Worm (Caenorhabditis elegans): ENCODE measurements around the gene col-13.

Gene col-13

ce11 chrV:10406313-10406712 lies 15.4 kb downstream of the col-13 start, which contains the start of gene F15H10.7:
TSS of gene F15H10.7 (minus strand) at chrV:10406413.
- TF ChIP-seq ceh-16 (tag; optimal IDR thresholded peaks at IDR 0.05): no peak
- TF ChIP-seq ceh-82 (tag; optimal IDR thresholded peaks at IDR 0.05): no peak
- TF ChIP-seq ztf-4 (tag; optimal IDR thresholded peaks at IDR 0.05): no peak
- no peak for TF ChIP-seq skn-1 (tag; optimal IDR thresholded peaks at IDR 0.05)
- no peak for TF ChIP-seq mbf-1 (tag; optimal IDR thresholded peaks at IDR 0.05)
- no peak for TF ChIP-seq mab-5 (tag; optimal IDR thresholded peaks at IDR 0.05)
- no peak for TF ChIP-seq snpc-4 (tag; optimal IDR thresholded peaks at IDR 0.05)
- no peak for TF ChIP-seq nhr-10 (tag; optimal IDR thresholded peaks at IDR 0.05)
- no peak for TF ChIP-seq alr-1 (tag; optimal IDR thresholded peaks at IDR 0.05)
- no peak for TF ChIP-seq ztf-1 (GFP tag; conservative IDR thresholded peaks at IDR 0.05)
- TF ChIP-seq nhr-21 (tag; optimal IDR thresholded peaks at IDR 0.05): no peak
- no peak for TF ChIP-seq Y55F3AM.14 (GFP tag; optimal IDR thresholded peaks at IDR 0.05)
- no peak for TF ChIP-seq crh-2 (tag; optimal IDR thresholded peaks at IDR 0.05)
- TF ChIP-seq lsy-2 (tag; optimal IDR thresholded peaks at IDR 0.05): no peak
- no peak for TF ChIP-seq nhr-23 (tag; optimal IDR thresholded peaks at IDR 0.05)
- no peak for TF ChIP-seq egl-27 (tag; optimal IDR thresholded peaks at IDR 0.05)
- TF ChIP-seq lin-11 (tag; optimal IDR thresholded peaks at IDR 0.05): no peak
- no peak for TF ChIP-seq ama-1 (optimal IDR thresholded peaks at IDR 0.05)
- TF ChIP-seq zag-1 (tag; optimal IDR thresholded peaks at IDR 0.05): no peak

DNA sequence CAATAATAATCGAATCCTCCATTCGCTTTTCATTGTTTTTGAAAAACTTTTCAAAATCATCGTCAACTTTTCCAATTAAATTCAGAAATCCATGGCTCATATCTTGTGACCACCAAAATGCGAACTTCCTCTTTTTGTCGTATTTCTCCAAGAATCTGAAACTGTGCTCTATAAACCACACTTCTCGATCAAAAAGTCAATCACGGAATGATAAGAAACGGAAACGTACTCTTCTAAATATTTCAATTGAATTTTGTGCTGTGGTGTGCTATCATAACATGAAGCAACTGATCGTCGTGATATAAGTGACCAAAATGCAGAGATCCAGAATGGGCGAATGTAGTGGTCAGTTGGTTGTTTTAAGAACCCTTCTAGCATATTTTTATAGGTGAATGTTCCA lies 17.0 kb downstream of the col-13 start:
- TF ChIP-seq fos-1 (tag; optimal IDR thresholded peaks at IDR 0.05) (peak; percentile 29), alr-1 (tag; optimal IDR thresholded peaks at IDR 0.05) (no peak)

DNA sequence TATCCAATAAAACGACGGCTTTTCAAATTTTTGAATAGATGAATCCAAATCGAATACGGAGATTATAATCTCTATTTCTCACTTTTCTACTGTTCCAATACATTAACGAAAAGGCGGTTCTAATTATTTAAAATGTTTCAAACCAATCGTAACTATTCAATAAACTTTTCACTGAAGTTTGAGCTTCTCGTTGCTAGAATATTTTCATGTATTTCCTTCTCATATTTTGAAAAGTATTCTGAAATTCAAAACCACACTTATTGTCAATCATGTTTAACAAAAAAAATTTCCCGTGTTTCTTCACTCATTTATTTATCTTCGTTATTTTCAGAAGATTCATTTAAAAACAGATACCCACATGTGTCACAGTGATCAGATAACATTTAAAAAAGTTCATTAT lies 18.9 kb downstream of the col-13 start, which contains the start of gene F15H10.8:
TSS of gene F15H10.8 (minus strand) at position 101 of the 400 bp plus-strand sequence.
- TF ChIP-seq sem-4 (tag; optimal IDR thresholded peaks at IDR 0.05) (no peak), F13H6.1 (tag; optimal IDR thresholded peaks at IDR 0.05) (no peak), mab-5 (tag; optimal IDR thresholded peaks at IDR 0.05) (no peak), sma-9 (GFP tag; optimal IDR thresholded peaks at IDR 0.05) (no peak), sma-9 (tag; optimal IDR thresholded peaks at IDR 0.05) (no peak), aly-2 (tag; optimal IDR thresholded peaks at IDR 0.05) (no peak), alr-1 (tag; optimal IDR thresholded peaks at IDR 0.05) (no peak), elt-1 (tag; optimal IDR thresholded peaks at IDR 0.05) (no peak), fos-1 (tag; optimal IDR thresholded peaks at IDR 0.05) (no peak), ztf-4 (tag; optimal IDR thresholded peaks at IDR 0.05) (no peak), R02D3.7 (tag; optimal IDR thresholded peaks at IDR 0.05) (no peak)

DNA sequence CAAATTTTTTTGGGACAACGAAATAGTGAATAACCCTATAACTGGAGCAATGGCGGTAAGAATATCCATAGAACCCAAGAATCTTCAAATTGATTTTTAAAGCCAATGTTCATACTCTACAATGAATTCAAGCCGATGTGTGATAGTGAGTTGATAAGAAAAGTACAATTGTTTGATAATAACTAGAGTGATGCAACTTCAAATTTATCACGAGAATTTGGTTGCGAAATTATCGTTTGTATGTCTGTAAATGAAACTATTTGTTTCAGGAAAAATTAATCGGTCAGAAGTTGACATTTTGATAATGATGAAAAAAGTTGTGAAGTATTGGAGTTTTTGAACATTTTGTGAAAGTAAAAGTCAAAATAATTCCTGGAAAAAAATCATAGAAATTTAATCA lies 22.4 kb downstream of the col-13 start:
- TF ChIP-seq nhr-129 (tag; optimal IDR thresholded peaks at IDR 0.05) (peak; percentile 80), peb-1 (tag; optimal IDR thresholded peaks at IDR 0.05) (no peak), fos-1 (tag; optimal IDR thresholded peaks at IDR 0.05) (peak; percentile 93), mdl-1 (tag; optimal IDR thresholded peaks at IDR 0.05) (no peak), lsy-2 (tag; optimal IDR thresholded peaks at IDR 0.05) (no peak), gmeb-1 (tag; optimal IDR thresholded peaks at IDR 0.05) (peak; percentile 24), sma-9 (GFP tag; optimal IDR thresholded peaks at IDR 0.05) (peak; percentile 76), sma-9 (tag; optimal IDR thresholded peaks at IDR 0.05) (no peak), crh-2 (tag; optimal IDR thresholded peaks at IDR 0.05) (peak; percentile 37), lin-39 (tag; optimal IDR thresholded peaks at IDR 0.05) (no peak), skn-1 (tag; optimal IDR thresholded peaks at IDR 0.05) (no peak)

- TF ChIP-seq nhr-77 (tag; optimal IDR thresholded peaks at IDR 0.05) (no peak), lsy-2 (tag; optimal IDR thresholded peaks at IDR 0.05) (no peak), lin-39 (tag; optimal IDR thresholded peaks at IDR 0.05) (no peak), gmeb-1 (tag; optimal IDR thresholded peaks at IDR 0.05) (no peak), nhr-23 (tag; optimal IDR thresholded peaks at IDR 0.05) (no peak), egl-27 (tag; optimal IDR thresholded peaks at IDR 0.05) (no peak), ceh-16 (tag; optimal IDR thresholded peaks at IDR 0.05) (no peak), ceh-82 (tag; optimal IDR thresholded peaks at IDR 0.05) (no peak), lin-11 (tag; optimal IDR thresholded peaks at IDR 0.05) (no peak), crh-2 (tag; optimal IDR thresholded peaks at IDR 0.05) (peak; percentile 14), skn-1 (tag; optimal IDR thresholded peaks at IDR 0.05) (no peak), Y55F3AM.14 (GFP tag; optimal IDR thresholded peaks at IDR 0.05) (no peak), nhr-25 (tag; optimal IDR thresholded peaks at IDR 0.05) (no peak), ztf-4 (tag; optimal IDR thresholded peaks at IDR 0.05) (no peak), sma-3 (GFP tag; optimal IDR thresholded peaks at IDR 0.05) (no peak), mdl-1 (tag; optimal IDR thresholded peaks at IDR 0.05) (no peak), snpc-4 (tag; optimal IDR thresholded peaks at IDR 0.05) (no peak), nhr-129 (tag; optimal IDR thresholded peaks at IDR 0.05) (peak; percentile 29), fos-1 (tag; optimal IDR thresholded peaks at IDR 0.05) (peak; percentile 41), sma-9 (GFP tag; optimal IDR thresholded peaks at IDR 0.05) (peak; percentile 53), sma-9 (tag; optimal IDR thresholded peaks at IDR 0.05) (no peak), nhr-11 (tag; optimal IDR thresholded peaks at IDR 0.05) (no peak), nhr-10 (tag; optimal IDR thresholded peaks at IDR 0.05) (no peak), elt-3 (tag; optimal IDR thresholded peaks at IDR 0.05) (no peak), unc-39 (tag; optimal IDR thresholded peaks at IDR 0.05) (no peak), ztf-1 (GFP tag; conservative IDR thresholded peaks at IDR 0.05) (no peak), lin-13 (GFP tag; optimal IDR thresholded peaks at IDR 0.05) (no peak), sem-4 (tag; optimal IDR thresholded peaks at IDR 0.05) (no peak), elt-1 (tag; optimal IDR thresholded peaks at IDR 0.05) (no peak), alr-1 (tag; optimal IDR thresholded peaks at IDR 0.05) (no peak), ztf-11 (tag; optimal IDR thresholded peaks at IDR 0.05) (no peak), unc-62 (GFP tag; optimal IDR thresholded peaks at IDR 0.05) (no peak), nhr-237 (tag; optimal IDR thresholded peaks at IDR 0.05) (no peak), R02D3.7 (tag; optimal IDR thresholded peaks at IDR 0.05) (no peak)
Measured at ce11 chrV:10398431-10398830, 23.3 kb downstream of the col-13 start, which contains the start of gene ugt-2. TSS of gene ugt-2 (plus strand) at chrV:10398801.
